Fruit fly (Drosophila melanogaster): ENCODE measurements around the gene CG5245.

DNA sequence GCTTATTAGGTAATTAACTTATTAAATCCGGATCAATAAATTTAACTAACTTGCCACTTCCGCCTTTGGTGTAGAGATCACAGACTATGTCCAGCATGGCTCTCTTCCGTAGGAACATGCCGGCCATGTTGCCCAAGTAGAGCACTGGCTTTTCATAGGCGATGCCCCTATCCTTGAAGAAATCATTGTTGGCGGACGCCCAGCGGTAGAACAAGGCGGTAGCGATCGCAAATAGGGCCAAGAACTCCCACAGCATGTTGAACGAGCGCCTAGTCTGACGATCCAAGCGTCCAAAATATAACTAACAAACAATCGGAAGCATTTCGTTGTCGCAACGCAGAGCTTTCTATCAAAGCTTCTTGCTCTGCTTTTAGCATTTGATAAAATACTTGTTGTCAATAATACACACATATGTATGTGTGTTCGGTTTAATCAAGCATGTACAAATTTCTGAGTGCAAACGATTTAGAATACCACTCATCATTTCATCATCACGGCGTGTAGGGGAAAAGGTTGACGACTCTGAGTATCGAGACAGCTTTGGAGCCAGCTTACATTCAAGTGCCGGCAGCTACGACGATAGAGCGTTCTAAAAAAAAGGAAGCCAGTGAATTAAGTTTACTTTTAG is 30.6 kb upstream of the CG5245 start, which contains the start of gene Cyp9f3:
- TF ChIP-seq CG8478 (optimal IDR thresholded peaks at IDR 0.05) (no peak), CTCF (optimal IDR thresholded peaks at IDR 0.05) (no peak)
